Fruit fly (Drosophila melanogaster) whole organism, prepupa: ENCODE results near the gene RpL7-like.

Experiments
- CG32006 ChIP-seq: fragments of 200-800 bp; sonication (Bioruptor generic); optimal IDR thresholded peaks from 3 replicates; lab custom pipeline; 2017; ENCODE audit warnings: missing biosample characterization, mild to moderate bottlenecking, missing genetic modification characterization
- CG6276 ChIP-seq: fragments of 200-800 bp; sonication (Bioruptor generic); optimal IDR thresholded peaks from 2 replicates; lab custom pipeline; 2017; ENCODE audit warnings: missing biosample characterization, mild to moderate bottlenecking, missing genetic modification characterization
- CG6792 ChIP-seq: fragments of 200-800 bp; sonication (Bioruptor generic); optimal IDR thresholded peaks from 3 replicates; lab custom pipeline; 2016; ENCODE audit warnings: missing biosample characterization, missing genetic modification characterization
- CG6854 ChIP-seq: fragments of 200-800 bp; sonication (Bioruptor generic); optimal IDR thresholded peaks from 2 replicates; lab custom pipeline; 2017; ENCODE audit warnings: missing biosample characterization, mild to moderate bottlenecking, missing genetic modification characterization
- CG9139 ChIP-seq: fragments of 200-800 bp; sonication (Bioruptor generic); optimal IDR thresholded peaks from 3 replicates; lab custom pipeline; 2017; ENCODE audit warnings: missing biosample characterization, mild to moderate bottlenecking, missing genetic modification characterization
- Eip75B ChIP-seq: fragments of 200-800 bp; sonication (Bioruptor generic); optimal IDR thresholded peaks from 3 replicates; lab custom pipeline; 2016; ENCODE audit warnings: missing biosample characterization, missing genetic modification characterization
- Hr38 ChIP-seq: sonication (Bioruptor generic); optimal IDR thresholded peaks from 2 replicates; lab custom pipeline; 2016; ENCODE audit warnings: missing biosample characterization, missing genetic modification characterization
- Sox102F ChIP-seq: fragments of 200-800 bp; sonication (Bioruptor generic); optimal IDR thresholded peaks from 2 replicates; lab custom pipeline; 2016; ENCODE audit warnings: missing biosample characterization, mild to moderate bottlenecking, missing genetic modification characterization
- achi ChIP-seq: fragments of 200-800 bp; sonication (Bioruptor generic); optimal IDR thresholded peaks from 3 replicates; lab custom pipeline; 2016; ENCODE audit warnings: missing biosample characterization, missing genetic modification characterization
- acj6 ChIP-seq: fragments of 200-800 bp; sonication (Bioruptor generic); optimal IDR thresholded peaks from 3 replicates; lab custom pipeline; 2016; ENCODE audit warnings: missing biosample characterization, missing genetic modification characterization
- pdm3 ChIP-seq: fragments of 200-800 bp; sonication (Bioruptor generic); optimal IDR thresholded peaks from 3 replicates; lab custom pipeline; 2016; ENCODE audit warnings: missing biosample characterization, missing genetic modification characterization

DNA sequence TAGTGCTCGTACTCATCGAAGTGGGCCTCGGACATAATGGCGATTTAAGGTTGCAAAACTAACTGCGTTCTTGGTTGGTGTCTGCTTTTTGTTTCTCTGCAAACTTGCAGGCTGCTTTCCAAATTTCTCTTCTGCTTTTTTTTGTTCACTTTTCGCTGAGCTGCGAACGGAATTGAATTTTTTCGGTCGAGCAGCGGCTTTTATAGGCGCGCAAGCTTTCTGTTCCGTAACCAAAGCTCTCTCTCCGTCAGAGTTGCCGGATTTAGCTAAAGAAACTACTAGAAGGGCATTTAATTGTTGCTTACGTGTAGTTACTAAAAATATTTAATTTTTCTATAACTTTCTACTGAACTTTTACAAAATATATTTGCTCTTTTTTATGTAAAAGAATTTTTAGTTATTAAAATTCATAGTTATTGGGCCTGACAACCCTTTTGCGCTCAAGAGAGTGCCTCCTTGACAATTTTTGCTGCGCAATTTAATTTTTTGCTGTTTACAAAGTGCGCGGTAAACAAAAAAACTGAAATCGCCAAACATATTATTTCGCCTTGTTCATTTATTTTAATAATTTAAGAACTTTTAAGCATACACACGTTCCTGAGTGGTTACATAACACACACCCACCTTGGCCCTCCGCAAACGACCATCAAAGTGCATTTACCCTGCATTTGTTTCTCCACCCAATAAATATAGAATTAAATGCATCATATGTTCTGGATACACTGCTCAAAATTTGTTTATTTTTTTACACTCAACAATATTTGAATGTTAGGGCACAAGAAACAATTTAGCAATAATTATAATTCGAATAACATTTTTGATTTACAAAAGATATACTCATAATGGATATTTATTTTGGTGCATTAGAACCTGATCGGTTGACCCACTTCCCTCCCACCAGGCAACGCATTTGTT lies 9.9 kb upstream of the RpL7-like start, which contains the start of gene CG6770:
- peak; percentile 91 for TF ChIP-seq Sox102F (GFP tag; lab: Kevin White, UChicago)
- peak; percentile 81 for TF ChIP-seq CG6276 (GFP tag; lab: Kevin White, UChicago)
- TF ChIP-seq acj6 (GFP tag; lab: Kevin White, UChicago), result peak; percentile 89
- peak; percentile 31 for TF ChIP-seq CG6854 (GFP tag; lab: Kevin White, UChicago)
- TF ChIP-seq pdm3 (GFP tag; lab: Kevin White, UChicago), result peak; percentile 87
- peak; percentile 83 for TF ChIP-seq CG32006
- peak; percentile 85 for TF ChIP-seq Eip75B
- peak; percentile 93 for TF ChIP-seq CG6792 (GFP tag; lab: Kevin White, UChicago)
- TF ChIP-seq achi (GFP tag; lab: Kevin White, UChicago), result peak; percentile 88
- no peak for TF ChIP-seq Hr38 (GFP tag; lab: Kevin White, UChicago)
- TF ChIP-seq CG9139 (GFP tag; lab: Kevin White, UChicago), result peak; percentile 72
